Worm (Caenorhabditis elegans) whole organism, L1 larva: ENCODE measurements around the gene fbxa-102.

Source experiments
- C16A3.4 ChIP-seq: fragments of 150-350 bp; optimal IDR thresholded peaks from 2 replicates; lab custom pipeline; 2014; ENCODE audit warnings: missing biosample characterization, missing genetic modification characterization
- C34B4.2 ChIP-seq: sonication (generic microtip); optimal IDR thresholded peaks from 2 replicates; lab custom pipeline; 2017; ENCODE audit warnings: mild to moderate bottlenecking, missing genetic modification characterization, missing compliant biosample characterization
- Y116A8C.19 ChIP-seq: sonication (generic microtip); optimal IDR thresholded peaks from 2 replicates; lab custom pipeline; 2016; ENCODE audit warnings: missing compliant biosample characterization, missing genetic modification characterization, borderline replicate concordance
- ama-1 ChIP-seq: fragments of 150-350 bp; optimal IDR thresholded peaks from 2 replicates; lab custom pipeline; 2014
- ceh-63 ChIP-seq: fragments of 200-800 bp; sonication (Bioruptor generic); optimal IDR thresholded peaks from 2 replicates; lab custom pipeline; 2018; ENCODE audit warnings: mild to moderate bottlenecking, missing genetic modification characterization, missing compliant biosample characterization
- ceh-8 ChIP-seq: fragments of 200-800 bp; sonication (Bioruptor generic); optimal IDR thresholded peaks from 2 replicates; lab custom pipeline; 2018; ENCODE audit warnings: mild to moderate bottlenecking, missing genetic modification characterization, moderate library complexity, missing compliant biosample characterization
- ceh-90 ChIP-seq: sonication (generic microtip); optimal IDR thresholded peaks from 2 replicates; lab custom pipeline; 2016; ENCODE audit warnings: missing genetic modification characterization, missing compliant biosample characterization
- dpl-1 ChIP-seq, 3 experiments: fragments of 150-350 bp in 2 of 3; sonication (generic microtip) in 1 of 3; optimal IDR thresholded peaks; 2 replicates each; lab custom pipeline; 2014 to 2017; ENCODE audit warnings: missing biosample characterization in 3 of 3, missing genetic modification characterization in 3 of 3, missing genetic modification reagents in 3 of 3
- egl-27 ChIP-seq, 2 experiments: fragments of 150-350 bp in 1 of 2; sonication (generic microtip); optimal IDR thresholded peaks; 3 replicates each; lab custom pipeline; 2017 to 2018; ENCODE audit warnings: missing biosample characterization in 2 of 2, missing genetic modification characterization in 2 of 2, missing genetic modification reagents in 2 of 2
- elt-3 ChIP-seq, 6 experiments: fragments of 150-350 bp in 1 of 6; sonication (generic microtip); optimal IDR thresholded peaks; 2 replicates each; lab custom pipeline; 2017 to 2018; ENCODE audit warnings: missing biosample characterization in 6 of 6, missing genetic modification characterization in 6 of 6, inconsistent platforms in 1 of 6
- fkh-4 ChIP-seq: sonication (generic microtip); optimal IDR thresholded peaks from 2 replicates; lab custom pipeline; 2016; ENCODE audit warnings: missing compliant biosample characterization, missing genetic modification characterization, borderline replicate concordance
- fos-1 ChIP-seq: fragments of 150-350 bp; optimal IDR thresholded peaks from 2 replicates; lab custom pipeline; 2014; ENCODE audit warnings: missing biosample characterization, missing genetic modification characterization
- isw-1 ChIP-seq: fragments of 200-800 bp; sonication (Bioruptor generic); IDR thresholded peaks from 2 replicates; pipeline ENCODE4 v1.3.6; 2022; ENCODE audit warnings: missing genetic modification characterization, missing compliant biosample characterization
- lin-14 ChIP-seq: fragments of 200-800 bp; sonication (Bioruptor generic); optimal IDR thresholded peaks from 2 replicates; lab custom pipeline; 2018; ENCODE audit warnings: mild to moderate bottlenecking, missing genetic modification characterization, moderate library complexity, missing compliant biosample characterization
- lin-35 ChIP-seq, 2 experiments: fragments of 150-350 bp; optimal IDR thresholded peaks; 2 replicates each; lab custom pipeline; 2014; ENCODE audit warnings: missing biosample characterization in 2 of 2, missing genetic modification characterization in 2 of 2, missing genetic modification reagents in 2 of 2
- lir-3 ChIP-seq: sonication (generic microtip); optimal IDR thresholded peaks from 2 replicates; lab custom pipeline; 2016; ENCODE audit warnings: mild to moderate bottlenecking, missing genetic modification characterization, moderate library complexity, missing compliant biosample characterization; ENCODE audit not compliant: poor library complexity
- lsy-2 ChIP-seq, 2 experiments: fragments of 150-350 bp; optimal IDR thresholded peaks; 2 replicates each; lab custom pipeline; 2014; ENCODE audit warnings: missing biosample characterization in 2 of 2, missing genetic modification characterization in 2 of 2
- mab-9 ChIP-seq: fragments of 200-800 bp; sonication (Bioruptor generic); IDR thresholded peaks from 2 replicates; pipeline ENCODE4 v1.3.6; 2022; ENCODE audit warnings: missing genetic modification reagents, missing genetic modification characterization, missing compliant biosample characterization
- mdl-1 ChIP-seq, 2 experiments: fragments of 150-350 bp; optimal IDR thresholded peaks; 2 replicates each; lab custom pipeline; 2014 to 2017; ENCODE audit warnings: missing biosample characterization in 2 of 2, missing genetic modification characterization in 2 of 2, inconsistent platforms in 1 of 2
- nhr-11 ChIP-seq: fragments of 150-350 bp; optimal IDR thresholded peaks from 2 replicates; lab custom pipeline; 2014; ENCODE audit warnings: missing biosample characterization, missing genetic modification characterization
- nhr-12 ChIP-seq: sonication (generic microtip); optimal IDR thresholded peaks from 2 replicates; lab custom pipeline; 2017; ENCODE audit warnings: missing biosample characterization, missing genetic modification characterization
- nhr-19 ChIP-seq: fragments of 200-800 bp; sonication (Bioruptor generic); conservative IDR thresholded peaks from 2 replicates; pipeline ENCODE4 v1.3.6; 2022; ENCODE audit warnings: missing genetic modification characterization, missing compliant biosample characterization
- nhr-28 ChIP-seq: fragments of 150-350 bp; optimal IDR thresholded peaks from 2 replicates; lab custom pipeline; 2014; ENCODE audit warnings: missing biosample characterization, missing genetic modification characterization
- nhr-47 ChIP-seq: sonication (generic microtip); optimal IDR thresholded peaks from 2 replicates; lab custom pipeline; 2016; ENCODE audit warnings: mild to moderate bottlenecking, missing genetic modification characterization, moderate library complexity, missing compliant biosample characterization
- nhr-71 ChIP-seq: sonication (generic microtip); optimal IDR thresholded peaks from 2 replicates; lab custom pipeline; 2016; ENCODE audit warnings: mild to moderate bottlenecking, missing genetic modification characterization, moderate library complexity, missing compliant biosample characterization
- nhr-85 ChIP-seq: sonication (generic microtip); peaks from one replicate; lab custom pipeline; 2016; ENCODE audit warnings: missing genetic modification characterization, inconsistent platforms, missing compliant biosample characterization
- nhr-90 ChIP-seq: sonication (generic microtip); optimal IDR thresholded peaks from 2 replicates; lab custom pipeline; 2016; ENCODE audit warnings: mild to moderate bottlenecking, missing genetic modification characterization, missing compliant biosample characterization; ENCODE audit not compliant: poor library complexity
- pax-3 ChIP-seq: fragments of 200-800 bp; sonication (Bioruptor generic); optimal IDR thresholded peaks from 2 replicates; lab custom pipeline; 2018; ENCODE audit warnings: mild to moderate bottlenecking, missing genetic modification characterization, moderate library complexity, missing compliant biosample characterization
- snu-23 ChIP-seq: sonication (generic microtip); optimal IDR thresholded peaks from 2 replicates; lab custom pipeline; 2016; ENCODE audit warnings: missing genetic modification characterization, missing compliant biosample characterization
- sox-4 ChIP-seq: sonication (generic microtip); optimal IDR thresholded peaks from 2 replicates; lab custom pipeline; 2016; ENCODE audit warnings: missing genetic modification characterization, missing compliant biosample characterization
- sup-37 ChIP-seq: fragments of 200-800 bp; sonication (Bioruptor generic); optimal IDR thresholded peaks from 2 replicates; lab custom pipeline; 2018; ENCODE audit warnings: mild to moderate bottlenecking, missing genetic modification characterization, missing compliant biosample characterization
- tlp-1 ChIP-seq: fragments of 150-350 bp; optimal IDR thresholded peaks from 2 replicates; lab custom pipeline; 2014; ENCODE audit warnings: missing biosample characterization, missing genetic modification characterization
- unc-130 ChIP-seq: fragments of 150-350 bp; optimal IDR thresholded peaks from 2 replicates; lab custom pipeline; 2017; ENCODE audit warnings: missing biosample characterization, missing genetic modification characterization, inconsistent platforms
- unc-98 ChIP-seq: fragments of 200-800 bp; sonication (Bioruptor generic); IDR thresholded peaks from 2 replicates; pipeline ENCODE4 v1.3.6; 2022; ENCODE audit warnings: missing genetic modification characterization, missing compliant biosample characterization
- xbp-1 ChIP-seq: sonication (generic microtip); optimal IDR thresholded peaks from 2 replicates; lab custom pipeline; 2016; ENCODE audit warnings: missing genetic modification characterization, missing compliant biosample characterization

The fbxa-102 gene

ce11 chrV:17533200-17533599 lies 39.6 kb upstream of the fbxa-102 start:
- TF ChIP-seq nhr-11 (tag; lab: Kevin White, UChicago), result no peak
- no peak for TF ChIP-seq sox-4
- no peak for TF ChIP-seq pax-3
- TF ChIP-seq nhr-71 (tag; lab: Kevin White, UChicago), result no peak
- TF ChIP-seq isw-1 (GFP tag; lab: Robert Waterston, UW), result no peak

- TF ChIP-seq nhr-90 (tag; lab: Kevin White, UChicago), result no peak
- TF ChIP-seq fkh-4 (tag; lab: Kevin White, UChicago), result no peak
- no peak for TF ChIP-seq mdl-1 (tag; optimal IDR thresholded peaks at IDR 0.05; lab: Kevin White, UChicago)
- TF ChIP-seq ama-1 (lab: Kevin White, UChicago), result no peak
- TF ChIP-seq unc-98, result no peak
- TF ChIP-seq lin-14, result no peak
- TF ChIP-seq snu-23 (GFP tag; lab: Kevin White, UChicago), result no peak
- TF ChIP-seq tlp-1 (tag; lab: Kevin White, UChicago), result no peak
- TF ChIP-seq nhr-85 (tag; lab: Kevin White, UChicago), result no peak
- TF ChIP-seq ceh-63, result no peak
- TF ChIP-seq C16A3.4 (tag; lab: Kevin White, UChicago), result no peak
- no peak for TF ChIP-seq Y116A8C.19 (tag; lab: Kevin White, UChicago)
- TF ChIP-seq lsy-2 (tag; optimal IDR thresholded peaks at IDR 0.05; lab: Kevin White, UChicago), result no peak
- no peak for TF ChIP-seq ceh-90 (tag; lab: Kevin White, UChicago)
- TF ChIP-seq nhr-28 (tag; lab: Kevin White, UChicago), result no peak
- no peak for TF ChIP-seq egl-27 (tag; optimal IDR thresholded peaks at IDR 0.05; lab: Kevin White, UChicago)
- no peak for TF ChIP-seq mab-9
Observed at ce11 chrV:17532686-17533085, 39.1 kb upstream of the fbxa-102 start, which contains the start of gene C18D4.3. Gene C18D4.3, minus strand, starts transcription at chrV:17532786.

ce11 chrV:17531410-17531809 lies 37.8 kb upstream of the fbxa-102 start, which contains the start of gene C18D4.4:
Gene C18D4.4, minus strand, starts transcription at chrV:17531510.
- no peak for TF ChIP-seq nhr-47 (tag; lab: Kevin White, UChicago)
- no peak for TF ChIP-seq nhr-12 (tag; lab: Kevin White, UChicago)
- TF ChIP-seq sup-37, result no peak
- no peak for TF ChIP-seq lir-3 (tag; lab: Kevin White, UChicago)
- no peak for TF ChIP-seq xbp-1 (tag; lab: Kevin White, UChicago)
- no peak for TF ChIP-seq mdl-1 (tag; optimal IDR thresholded peaks at IDR 0.05; lab: Kevin White, UChicago)
- no peak for TF ChIP-seq elt-3 (tag; optimal IDR thresholded peaks at IDR 0.05; lab: Kevin White, UChicago)
- TF ChIP-seq ceh-8 (GFP tag; lab: Kevin White, UChicago), result no peak
- no peak for TF ChIP-seq nhr-28 (tag; lab: Kevin White, UChicago)
- no peak for TF ChIP-seq nhr-90 (tag; lab: Kevin White, UChicago)
- no peak for TF ChIP-seq C34B4.2 (tag; lab: Kevin White, UChicago)
- no peak for TF ChIP-seq lin-35 (GFP tag; optimal IDR thresholded peaks at IDR 0.05; lab: Kevin White, UChicago)
- TF ChIP-seq egl-27 (tag; optimal IDR thresholded peaks at IDR 0.05; lab: Kevin White, UChicago), result no peak

ce11 chrV:17530486-17530885 lies 36.9 kb upstream of the fbxa-102 start, which contains the start of gene C18D4.12:
Gene C18D4.12, minus strand, starts transcription at chrV:17530586.
- no peak for TF ChIP-seq nhr-19 (GFP tag; lab: Robert Waterston, UW)

- TF ChIP-seq nhr-11 (tag; lab: Kevin White, UChicago) (no peak), C16A3.4 (tag; lab: Kevin White, UChicago) (no peak), C34B4.2 (tag; lab: Kevin White, UChicago) (no peak), Y116A8C.19 (tag; lab: Kevin White, UChicago) (no peak), unc-130 (tag; lab: Kevin White, UChicago) (no peak), fos-1 (tag; lab: Kevin White, UChicago) (no peak), dpl-1 (GFP tag; optimal IDR thresholded peaks at IDR 0.05; lab: Kevin White, UChicago) (no peak), mab-9 (no peak)
Observed at ce11 chrV:17527729-17528128, 34.1 kb upstream of the fbxa-102 start, which contains the start of gene srz-90. Gene srz-90, plus strand, starts transcription at chrV:17528029.
